Worm (Caenorhabditis elegans) whole organism, L4/young adult: ENCODE results near the gene sdz-19.

Experiments used
- dao-5 ChIP-seq: sonication (generic microtip); optimal IDR thresholded peaks from 2 replicates; lab custom pipeline; 2016; ENCODE audit warnings: missing genotype, missing genetic modification characterization, moderate library complexity, missing compliant biosample characterization
- him-1 ChIP-seq: sonication (generic microtip); optimal IDR thresholded peaks from 2 replicates; lab custom pipeline; 2016; ENCODE audit warnings: missing genotype, missing genetic modification reagents, missing genetic modification characterization, missing compliant biosample characterization

DNA sequence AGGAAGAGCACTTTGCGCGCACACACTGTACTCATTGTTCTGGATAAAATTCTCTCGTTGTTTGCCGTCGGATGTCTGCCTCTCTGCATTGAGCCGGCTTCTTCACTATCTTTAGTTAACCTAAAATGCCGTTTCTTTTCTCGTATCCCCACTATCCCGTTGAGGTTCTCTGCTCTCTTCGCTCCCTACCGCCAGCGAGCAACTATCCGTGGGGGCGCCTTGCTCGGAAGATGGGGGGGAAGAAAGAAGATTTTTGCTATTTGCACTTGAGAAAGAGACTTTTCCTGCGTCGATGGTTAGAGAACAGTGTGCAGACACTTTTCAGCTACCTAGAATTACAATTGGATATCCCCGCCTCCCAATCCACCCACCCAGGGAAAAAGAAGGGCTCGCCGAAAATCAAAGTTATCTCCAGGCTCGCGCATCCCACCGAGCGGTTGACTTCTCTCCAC is 35.5 kb downstream of the sdz-19 start, which contains the start of gene myo-2:
- TF ChIP-seq him-1 (tag; lab: Kevin White, UChicago) (no peak), dao-5 (tag; lab: Kevin White, UChicago) (no peak)
